Worm (Caenorhabditis elegans) whole organism, L1 larva: ENCODE data around the gene sel-2.

Experiments
- aly-2 ChIP-seq: fragments of 150-350 bp; optimal IDR thresholded peaks from 2 replicates; lab custom pipeline; 2014; ENCODE audit warnings: missing biosample characterization, missing genetic modification characterization
- ama-1 ChIP-seq: fragments of 150-350 bp; optimal IDR thresholded peaks from 2 replicates; lab custom pipeline; 2014
- fkh-8 ChIP-seq: sonication (generic microtip); optimal IDR thresholded peaks from 2 replicates; lab custom pipeline; 2016; ENCODE audit warnings: mild to moderate bottlenecking, missing genetic modification characterization, missing compliant biosample characterization
- fos-1 ChIP-seq: fragments of 150-350 bp; optimal IDR thresholded peaks from 2 replicates; lab custom pipeline; 2014; ENCODE audit warnings: missing biosample characterization, missing genetic modification characterization
- nhr-77 ChIP-seq: fragments of 150-350 bp; optimal IDR thresholded peaks from 2 replicates; lab custom pipeline; 2014; ENCODE audit warnings: missing biosample characterization, missing genetic modification characterization
- skn-1 ChIP-seq: fragments of 150-350 bp; optimal IDR thresholded peaks from 2 replicates; lab custom pipeline; 2014; ENCODE audit warnings: missing biosample characterization, missing genetic modification characterization
- sox-4 ChIP-seq: sonication (generic microtip); optimal IDR thresholded peaks from 2 replicates; lab custom pipeline; 2016; ENCODE audit warnings: missing genetic modification characterization, missing compliant biosample characterization
- sup-37 ChIP-seq: fragments of 200-800 bp; sonication (Bioruptor generic); optimal IDR thresholded peaks from 2 replicates; lab custom pipeline; 2018; ENCODE audit warnings: mild to moderate bottlenecking, missing genetic modification characterization, missing compliant biosample characterization
- unc-62 ChIP-seq: fragments of 150-350 bp; optimal IDR thresholded peaks from 2 replicates; lab custom pipeline; 2014; ENCODE audit warnings: missing biosample characterization, missing genetic modification reagents, missing genetic modification characterization
- vab-15 ChIP-seq: sonication (generic microtip); optimal IDR thresholded peaks from 2 replicates; lab custom pipeline; 2017; ENCODE audit warnings: missing genotype, mild to moderate bottlenecking, missing genetic modification characterization, missing compliant biosample characterization
- zag-1 ChIP-seq: fragments of 150-350 bp; optimal IDR thresholded peaks from 2 replicates; lab custom pipeline; 2014; ENCODE audit warnings: missing biosample characterization, missing genetic modification characterization
- ztf-11 ChIP-seq, 2 experiments: sonication (generic microtip); optimal IDR thresholded peaks; 2 replicates each; lab custom pipeline; 2016 to 2017; ENCODE audit warnings: missing genetic modification characterization in 2 of 2, missing biosample characterization in 1 of 2, missing compliant biosample characterization in 1 of 2

ce11 chrIII:4634947-4635346 lies 22.8 kb upstream of the sel-2 start, which contains the start of gene clec-153:
- TF ChIP-seq fos-1, result no peak
- no peak for TF ChIP-seq fkh-8 (tag; lab: Kevin White, UChicago)
- TF ChIP-seq vab-15 (tag; lab: Kevin White, UChicago), result no peak
- TF ChIP-seq aly-2, result no peak
- no peak for TF ChIP-seq ztf-11 (tag; optimal IDR thresholded peaks at IDR 0.05; lab: Kevin White, UChicago)
- TF ChIP-seq ama-1, result no peak
- no peak for TF ChIP-seq zag-1
- TF ChIP-seq unc-62 (GFP tag; lab: Kevin White, UChicago), result no peak
- no peak for TF ChIP-seq sup-37 (GFP tag; lab: Kevin White, UChicago)
- TF ChIP-seq sox-4 (tag; lab: Kevin White, UChicago), result no peak
- TF ChIP-seq nhr-77 (tag; lab: Kevin White, UChicago), result no peak
- no peak for TF ChIP-seq skn-1 (tag; lab: Kevin White, UChicago)
